Worm (Caenorhabditis elegans) whole organism, L4 larva: ENCODE results near the gene smg-6.
"Not testable (repeated sequence)": the region's sequence is repeated elsewhere in the genome, so short reads cannot be mapped to it uniquely, and the experiment has no call there.

Experiments used
- F10B5.3 ChIP-seq: sonication (generic microtip); optimal IDR thresholded peaks from 2 replicates; lab custom pipeline; 2016; ENCODE audit warnings: mild to moderate bottlenecking, missing genetic modification characterization, missing compliant biosample characterization
- lsy-2 ChIP-seq, 2 experiments: fragments of 150-350 bp in 1 of 2; sonication (generic microtip) in 1 of 2; optimal IDR thresholded peaks; 2 replicates each; lab custom pipeline; 2014 to 2017; ENCODE audit warnings: missing biosample characterization in 2 of 2, missing genetic modification characterization in 2 of 2
- nhr-25 ChIP-seq: sonication (generic microtip); optimal IDR thresholded peaks from 2 replicates; lab custom pipeline; 2017; ENCODE audit warnings: missing genetic modification characterization, mild to moderate bottlenecking, missing compliant biosample characterization, antibody characterized with exemption, moderate library complexity, borderline replicate concordance; ENCODE audit not compliant: insufficient read depth
- pqm-1 ChIP-seq: sonication (generic microtip); optimal IDR thresholded peaks from 2 replicates; lab custom pipeline; 2017; ENCODE audit warnings: missing biosample characterization, missing genetic modification characterization
- rbr-2 ChIP-seq: sonication (generic microtip); optimal IDR thresholded peaks from 2 replicates; lab custom pipeline; 2016; ENCODE audit warnings: missing genotype, missing genetic modification characterization, missing compliant biosample characterization
- unc-62 ChIP-seq, 3 experiments: fragments of 150-350 bp in 1 of 3; sonication (generic microtip); optimal IDR thresholded peaks in 2 of 3; peaks in 1 of 3; 1 replicate in 1 of 3; 2 replicates in 2 of 3; lab custom pipeline; 2014 to 2017; ENCODE audit warnings: missing biosample characterization in 3 of 3, missing genetic modification characterization in 3 of 3, missing genetic modification reagents in 3 of 3, missing genotype in 1 of 3

DNA sequence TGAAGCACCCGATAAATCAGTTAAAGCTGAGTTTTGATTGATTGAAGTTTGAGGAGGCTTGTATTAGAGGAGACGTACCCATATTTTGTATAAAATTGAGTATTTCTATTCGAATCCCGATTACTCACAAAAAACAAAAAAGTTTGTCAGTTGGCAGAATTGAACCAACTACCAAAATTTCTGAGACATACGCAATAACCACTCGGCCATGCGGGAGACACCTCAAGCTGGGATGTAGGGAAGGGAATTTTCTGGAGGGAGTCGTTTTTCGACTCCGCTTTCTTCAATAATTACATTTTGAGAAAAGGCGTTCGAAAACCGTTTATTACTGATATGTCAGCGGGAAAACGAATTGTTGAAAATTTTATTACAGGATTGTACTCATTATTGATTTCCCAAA lies 21.1 kb downstream of the smg-6 start:
- not testable (repeated sequence) for TF ChIP-seq pqm-1 (tag; lab: Kevin White, UChicago); lsy-2 (tag; optimal IDR thresholded peaks at IDR 0.05; lab: Kevin White, UChicago); nhr-25 (tag; lab: Kevin White, UChicago); unc-62 (GFP tag; optimal IDR thresholded peaks at IDR 0.05 in 1 of 2; lab: Kevin White, UChicago); unc-62 (tag; optimal IDR thresholded peaks at IDR 0.05; lab: Kevin White, UChicago); rbr-2 (tag; lab: Kevin White, UChicago); F10B5.3
